Worm (Caenorhabditis elegans) whole organism, midembryonic: ENCODE data around the gene mec-12.

ENCODE experiments used
- cog-1 ChIP-seq: sonication (generic microtip); optimal IDR thresholded peaks from 2 replicates; lab custom pipeline; 2016; ENCODE audit warnings: missing genetic modification characterization, missing compliant biosample characterization
- flt-1 ChIP-seq: fragments of 200-800 bp; sonication (Bioruptor generic); IDR thresholded peaks from 2 replicates; pipeline ENCODE4 v1.3.6; 2022; ENCODE audit warnings: missing genetic modification characterization, missing compliant biosample characterization
- klf-2 ChIP-seq: fragments of 200-800 bp; sonication (Bioruptor generic); conservative IDR thresholded peaks from 2 replicates; pipeline ENCODE4 v1.3.6; 2022; ENCODE audit warnings: missing genetic modification reagents, missing genetic modification characterization, missing compliant biosample characterization
- tab-1 ChIP-seq: fragments of 200-800 bp; sonication (Bioruptor generic); IDR thresholded peaks from 2 replicates; pipeline ENCODE4 v1.3.6; 2022; ENCODE audit warnings: missing genetic modification characterization, missing compliant biosample characterization
- ztf-23 ChIP-seq: fragments of 200-800 bp; sonication (Bioruptor generic); IDR thresholded peaks from 2 replicates; pipeline ENCODE4 v1.3.6; 2022; ENCODE audit warnings: missing genetic modification reagents, missing genetic modification characterization, missing compliant biosample characterization
- ztf-29 ChIP-seq: fragments of 200-800 bp; sonication (Bioruptor generic); IDR thresholded peaks from 2 replicates; pipeline ENCODE4 v1.3.6; 2022; ENCODE audit warnings: missing genetic modification reagents, missing genetic modification characterization, missing compliant biosample characterization

ce11 chrIII:3109564-3109963, 29.5 kb downstream of the mec-12 start:
- TF ChIP-seq klf-2 (GFP tag; lab: Robert Waterston, UW) (no peak), tab-1 (GFP tag; lab: Robert Waterston, UW) (no peak), flt-1 (GFP tag; lab: Robert Waterston, UW) (no peak), ztf-23 (no peak), ztf-29 (no peak), cog-1 (no peak)
